Fruit fly (Drosophila melanogaster): ENCODE data around the gene Rack1.

Gene Rack1

DNA sequence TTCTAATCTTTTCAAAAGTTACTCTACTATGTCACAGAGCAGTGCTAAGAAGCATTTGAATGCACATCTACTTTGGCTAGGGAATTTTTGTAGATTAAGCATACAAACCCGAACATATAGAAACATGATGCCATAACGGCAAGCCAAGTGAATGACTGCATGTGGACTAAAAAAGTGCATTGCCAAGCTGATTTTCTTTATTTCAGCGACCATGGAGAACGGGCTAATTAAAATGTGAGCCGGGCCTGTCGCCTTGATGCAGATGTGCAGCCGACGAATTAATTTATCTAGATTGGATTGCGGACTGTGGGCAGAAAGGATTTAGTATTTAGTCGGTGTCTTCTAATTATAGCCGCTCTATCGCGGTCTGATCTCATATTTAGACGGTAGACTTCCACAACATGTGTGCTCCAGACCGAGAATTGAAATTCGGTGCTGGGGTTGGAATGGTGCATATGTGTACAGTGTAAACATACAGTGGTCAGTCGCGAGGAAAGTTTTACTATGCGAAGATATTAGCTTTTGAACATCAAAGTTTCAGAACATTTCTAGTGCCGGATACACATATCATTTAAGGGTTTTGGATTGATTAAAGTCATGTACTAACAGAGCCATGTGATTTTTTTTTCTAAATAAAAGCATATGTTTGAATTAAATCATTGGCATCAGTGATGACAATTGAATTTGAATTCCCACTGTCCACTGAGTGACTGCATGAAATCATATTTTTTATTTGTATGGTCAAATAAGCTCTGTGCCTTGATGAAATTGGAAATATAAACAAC lies 14.4 kb downstream of the Rack1 start:
- TF ChIP-seq toe (GFP tag; optimal IDR thresholded peaks at IDR 0.05) (no peak), kay (GFP tag; ENCODE audit: borderline replicate concordance) (peak; percentile 16), CG11617 (GFP tag; optimal IDR thresholded peaks at IDR 0.05) (no peak), tj (GFP tag; optimal IDR thresholded peaks at IDR 0.05) (peak; percentile 93), bab1 (GFP tag; optimal IDR thresholded peaks at IDR 0.05) (no peak), pad (GFP tag; optimal IDR thresholded peaks at IDR 0.05) (no peak), CG7045 (GFP tag; optimal IDR thresholded peaks at IDR 0.05) (no peak)

DNA sequence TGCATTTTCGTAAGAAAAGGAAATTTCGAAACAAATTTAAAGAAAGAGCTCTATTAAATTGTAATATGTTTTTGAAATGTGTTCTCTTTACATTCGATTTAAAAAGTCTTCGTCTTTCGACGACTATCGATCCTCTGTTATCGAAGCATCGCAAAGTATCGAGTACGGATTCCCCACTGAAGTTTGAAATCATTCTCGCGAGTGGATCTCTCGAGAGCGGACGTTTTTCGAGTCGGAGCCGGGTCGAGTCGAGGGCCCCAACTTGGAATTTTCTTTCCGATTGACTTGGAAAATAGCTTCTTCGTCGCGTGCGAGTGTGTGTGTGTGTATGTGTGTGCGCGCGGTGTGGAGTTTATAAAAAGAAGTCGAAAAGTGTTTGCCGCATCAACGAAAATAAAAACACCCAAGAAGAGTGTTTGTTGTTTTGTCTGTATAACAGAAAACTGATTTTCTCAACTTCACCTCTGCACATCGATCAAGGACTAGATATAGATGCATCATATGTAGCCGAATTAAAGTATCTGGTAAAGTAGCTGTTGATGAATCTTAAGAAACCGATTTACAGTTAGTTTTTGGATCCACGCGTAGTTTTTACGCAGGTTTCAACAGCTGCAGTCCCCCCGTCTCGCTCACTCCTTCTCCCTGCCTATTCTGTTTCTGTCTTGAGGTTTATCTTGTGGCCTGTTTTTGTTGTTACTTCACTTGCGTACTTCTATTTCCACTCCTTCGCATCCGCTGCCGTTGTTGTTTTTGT lies 15.7 kb downstream of the Rack1 start, which contains the start of gene LanB1:
Gene LanB1 (plus strand): TSS at position 190 of the 754 bp plus-strand sequence.
- TF ChIP-seq cnc (optimal IDR thresholded peaks at IDR 0.05) (no peak), kay (GFP tag; ENCODE audit: borderline replicate concordance) (peak; percentile 22), bab1 (GFP tag; optimal IDR thresholded peaks at IDR 0.05) (no peak), CG12768 (GFP tag; optimal IDR thresholded peaks at IDR 0.05) (no peak), tj (GFP tag; optimal IDR thresholded peaks at IDR 0.05) (peak; percentile 72)

DNA sequence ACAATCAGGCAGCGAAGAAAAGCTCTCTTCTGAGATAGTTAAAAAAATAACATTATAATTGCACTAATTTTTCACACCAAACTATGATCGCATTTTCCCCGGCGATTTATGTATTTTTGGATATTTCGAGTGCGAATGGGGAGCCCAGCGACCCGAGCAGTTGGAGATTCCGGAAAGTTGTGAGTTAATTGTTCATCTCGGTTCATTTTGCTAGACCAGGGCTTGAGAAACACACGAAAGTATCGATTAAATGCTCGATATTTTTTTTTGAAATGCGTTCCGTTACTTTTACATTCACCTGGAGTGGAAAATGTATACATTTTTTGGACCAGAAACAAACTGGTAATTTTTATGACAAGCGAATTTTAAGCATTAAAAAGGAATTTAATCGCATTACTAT lies 16.6 kb downstream of the Rack1 start, which contains the start of gene Cdc14:
Gene Cdc14 (minus strand): TSS at position 185 of the 400 bp plus-strand sequence.
- TF ChIP-seq Mnt (GFP tag; optimal IDR thresholded peaks at IDR 0.05) = peak; percentile 14
- TF ChIP-seq bab1 (GFP tag; optimal IDR thresholded peaks at IDR 0.05) = peak; percentile 22
- peak; percentile 27 for TF ChIP-seq CG7101 (tag; optimal IDR thresholded peaks at IDR 0.05)
- TF ChIP-seq cnc (optimal IDR thresholded peaks at IDR 0.05) = no peak
- TF ChIP-seq toe (GFP tag; optimal IDR thresholded peaks at IDR 0.05) = no peak
- no peak for TF ChIP-seq Crg-1 (GFP tag; optimal IDR thresholded peaks at IDR 0.05)
- peak; percentile 63 for TF ChIP-seq kay (GFP tag; ENCODE audit: borderline replicate concordance)

DNA sequence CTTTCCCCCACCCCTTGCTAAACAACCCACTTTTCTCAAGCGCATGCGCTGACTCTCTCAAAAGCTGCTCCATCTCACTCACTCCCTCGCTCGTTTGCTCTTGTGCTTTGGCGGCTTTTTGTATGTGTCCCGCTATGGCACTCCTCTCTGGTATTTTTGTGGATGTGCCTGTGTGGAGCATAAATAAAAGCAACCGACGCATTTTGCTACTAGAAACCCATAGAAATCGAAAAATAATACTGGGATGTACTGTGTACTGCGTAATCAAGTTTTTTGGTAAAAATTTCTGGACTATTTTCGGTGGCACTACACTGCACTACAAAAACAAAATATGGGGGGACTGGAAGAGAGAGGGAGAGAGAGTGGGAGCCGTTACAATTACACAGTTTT lies 17.4 kb downstream of the Rack1 start:
- no peak for TF ChIP-seq Crg-1 (GFP tag; optimal IDR thresholded peaks at IDR 0.05)
- no peak for TF ChIP-seq CG1620 (GFP tag; optimal IDR thresholded peaks at IDR 0.05)
- TF ChIP-seq CG7101 (tag; optimal IDR thresholded peaks at IDR 0.05) = no peak
- peak; percentile 57 for TF ChIP-seq CG33017 (tag; optimal IDR thresholded peaks at IDR 0.05)
- peak; percentile 95 for TF ChIP-seq Mnt (GFP tag; optimal IDR thresholded peaks at IDR 0.05)
- TF ChIP-seq bab1 (GFP tag; optimal IDR thresholded peaks at IDR 0.05) = peak; percentile 56
- peak; percentile 85 for TF ChIP-seq tj (GFP tag; optimal IDR thresholded peaks at IDR 0.05)
- peak; percentile 88 for TF ChIP-seq cic (GFP tag; optimal IDR thresholded peaks at IDR 0.05)
- no peak for TF ChIP-seq cnc (optimal IDR thresholded peaks at IDR 0.05)
- no peak for TF ChIP-seq CG7045 (GFP tag; optimal IDR thresholded peaks at IDR 0.05)
- peak; percentile 1 for TF ChIP-seq CG11617 (GFP tag; optimal IDR thresholded peaks at IDR 0.05)
- no peak for TF ChIP-seq CG5204 (GFP tag; optimal IDR thresholded peaks at IDR 0.05)
- no peak for TF ChIP-seq CG14711 (tag; optimal IDR thresholded peaks at IDR 0.05)
- peak; percentile 96 for TF ChIP-seq pad (GFP tag; optimal IDR thresholded peaks at IDR 0.05)
- peak; percentile 95 for TF ChIP-seq kay (GFP tag; ENCODE audit: borderline replicate concordance)
- TF ChIP-seq ovo (GFP tag; optimal IDR thresholded peaks at IDR 0.05) = peak; percentile 67
- no peak for TF ChIP-seq Clk (GFP tag; optimal IDR thresholded peaks at IDR 0.05)
- no peak for TF ChIP-seq Hr96 (GFP tag; optimal IDR thresholded peaks at IDR 0.05)
- TF ChIP-seq CG12768 (GFP tag; optimal IDR thresholded peaks at IDR 0.05) = peak; percentile 65
- no peak for TF ChIP-seq toe (GFP tag; optimal IDR thresholded peaks at IDR 0.05)

DNA sequence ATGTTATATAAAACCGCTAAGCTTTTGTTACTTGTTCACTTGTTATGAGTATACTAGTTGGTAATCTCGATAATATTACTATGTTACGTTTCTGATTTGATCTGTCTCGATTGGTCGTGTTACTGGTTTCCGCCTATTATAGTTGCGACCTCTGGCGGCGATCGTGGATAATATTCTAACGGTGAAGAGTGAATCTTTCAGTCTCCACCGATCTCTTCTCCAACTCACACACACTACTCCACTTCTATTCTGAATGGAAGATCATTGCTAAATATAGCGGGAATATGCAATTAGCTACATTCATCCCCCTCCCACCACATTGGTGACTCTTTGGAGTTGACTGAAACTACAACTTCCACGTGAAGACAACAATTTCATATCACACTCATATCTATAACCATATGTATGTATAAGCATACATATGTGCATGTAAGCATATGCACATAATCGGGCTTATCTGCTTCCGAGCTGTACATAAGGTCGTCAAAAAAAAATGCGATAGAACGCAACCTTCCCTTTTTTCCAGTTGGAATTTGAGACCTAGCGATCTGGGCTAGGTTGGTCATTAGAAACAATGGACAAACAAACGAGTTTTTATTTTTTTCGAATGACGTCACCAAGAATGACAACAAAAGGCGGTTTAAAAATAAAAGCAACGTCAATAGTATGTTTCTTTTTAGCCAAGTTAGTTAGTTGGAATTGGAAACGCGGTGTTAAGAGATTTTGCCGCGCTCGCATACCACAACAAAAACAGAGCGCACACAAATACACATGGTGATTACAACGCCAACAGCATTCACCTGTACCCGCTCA lies 18.0 kb downstream of the Rack1 start:
- no peak for TF ChIP-seq toe (GFP tag; optimal IDR thresholded peaks at IDR 0.05)
- peak; percentile 98 for TF ChIP-seq kay (GFP tag; ENCODE audit: borderline replicate concordance)
- TF ChIP-seq CG1620 (GFP tag; optimal IDR thresholded peaks at IDR 0.05) = no peak
- TF ChIP-seq Crg-1 (GFP tag; optimal IDR thresholded peaks at IDR 0.05) = peak; percentile 21
- TF ChIP-seq CG7045 (GFP tag; optimal IDR thresholded peaks at IDR 0.05) = peak; percentile 57
- no peak for TF ChIP-seq tj (GFP tag; optimal IDR thresholded peaks at IDR 0.05)
- TF ChIP-seq pad (GFP tag; optimal IDR thresholded peaks at IDR 0.05) = peak; percentile 98
- peak; percentile 89 for TF ChIP-seq ovo (GFP tag; optimal IDR thresholded peaks at IDR 0.05)
- no peak for TF ChIP-seq Mnt (GFP tag; optimal IDR thresholded peaks at IDR 0.05)
- no peak for TF ChIP-seq Clk (GFP tag; optimal IDR thresholded peaks at IDR 0.05)

DNA sequence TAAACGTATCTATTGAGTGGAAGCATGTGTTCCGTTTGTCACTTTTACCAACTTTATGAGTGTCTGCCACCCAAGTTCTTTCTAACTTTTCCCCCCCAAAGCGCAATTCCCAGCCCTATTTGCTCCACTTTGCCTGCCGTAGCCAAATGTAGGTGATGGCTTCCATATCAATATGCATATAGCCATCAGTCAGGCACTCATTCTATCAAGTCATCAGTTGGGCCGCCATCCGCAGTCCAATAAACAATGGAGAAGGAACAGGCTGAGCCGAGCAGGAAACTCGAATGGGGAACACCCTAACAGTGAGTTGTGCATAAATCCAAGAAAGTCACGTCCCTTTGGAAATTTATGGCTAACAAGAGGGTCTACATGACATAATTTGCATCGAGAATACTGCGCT lies 19.6 kb downstream of the Rack1 start:
- TF ChIP-seq Clk (GFP tag; optimal IDR thresholded peaks at IDR 0.05) (no peak), CG14711 (tag; optimal IDR thresholded peaks at IDR 0.05) (no peak), tj (GFP tag; optimal IDR thresholded peaks at IDR 0.05) (no peak), cic (GFP tag; optimal IDR thresholded peaks at IDR 0.05) (no peak)

Data from whole organism, adult.